Worm (Caenorhabditis elegans): ENCODE measurements around the gene mnk-1.

- TF ChIP-seq ref-1 (GFP tag; conservative IDR thresholded peaks at IDR 0.05) (no peak), cog-1 (tag; optimal IDR thresholded peaks at IDR 0.05) (no peak), klf-2 (GFP tag; conservative IDR thresholded peaks at IDR 0.05) (no peak), flt-1 (GFP tag; IDR thresholded peaks at IDR 0.05) (no peak)
Observed at ce11 chrII:10504729-10505128, 50.1 kb downstream of the mnk-1 start.

Measured in whole organism, midembryonic.